Worm (Caenorhabditis elegans) whole organism, late embryonic: ENCODE results near the gene sdf-9.

Source experiments
- C08G9.2 ChIP-seq: sonication (generic microtip); optimal IDR thresholded peaks from 2 replicates; lab custom pipeline; 2016; ENCODE audit warnings: mild to moderate bottlenecking, missing genetic modification characterization, moderate library complexity, missing compliant biosample characterization
- K02D7.2 ChIP-seq: sonication (generic microtip); optimal IDR thresholded peaks from 2 replicates; lab custom pipeline; 2017; ENCODE audit warnings: mild to moderate bottlenecking, missing genetic modification characterization, missing compliant biosample characterization
- K09A11.1 ChIP-seq: sonication (generic microtip); optimal IDR thresholded peaks from 2 replicates; lab custom pipeline; 2017; ENCODE audit warnings: antibody characterized with exemption, mild to moderate bottlenecking, missing genetic modification characterization, missing compliant biosample characterization; ENCODE audit not compliant: insufficient read depth
- T23F11.4 ChIP-seq: fragments of 200-800 bp; sonication (Bioruptor generic); optimal IDR thresholded peaks from 2 replicates; lab custom pipeline; 2018; ENCODE audit warnings: mild to moderate bottlenecking, missing genetic modification characterization, missing compliant biosample characterization
- ama-1 ChIP-seq: fragments of 150-350 bp; optimal IDR thresholded peaks from 2 replicates; lab custom pipeline; 2014
- ceh-14 ChIP-seq: sonication (generic microtip); optimal IDR thresholded peaks from 2 replicates; lab custom pipeline; 2016; ENCODE audit warnings: missing genotype, missing genetic modification characterization, missing compliant biosample characterization
- ceh-18 ChIP-seq: sonication (generic microtip); optimal IDR thresholded peaks from 2 replicates; lab custom pipeline; 2016; ENCODE audit warnings: missing genetic modification characterization, missing compliant biosample characterization
- ceh-2 ChIP-seq: sonication (generic microtip); optimal IDR thresholded peaks from 2 replicates; lab custom pipeline; 2016; ENCODE audit warnings: missing genotype, missing genetic modification characterization, missing compliant biosample characterization
- ceh-31 ChIP-seq: sonication (generic microtip); optimal IDR thresholded peaks from 2 replicates; lab custom pipeline; 2016; ENCODE audit warnings: missing genetic modification characterization, missing compliant biosample characterization
- ceh-34 ChIP-seq: sonication (generic microtip); optimal IDR thresholded peaks from 2 replicates; lab custom pipeline; 2016; ENCODE audit warnings: mild to moderate bottlenecking, missing genetic modification characterization, missing compliant biosample characterization
- ceh-45 ChIP-seq: fragments of 200-800 bp; sonication (Bioruptor generic); IDR thresholded peaks from 2 replicates; pipeline ENCODE4 v1.3.6; 2022; ENCODE audit warnings: missing genetic modification reagents, missing genetic modification characterization, missing compliant biosample characterization
- ceh-9 ChIP-seq: sonication (generic microtip); optimal IDR thresholded peaks from 2 replicates; lab custom pipeline; 2016; ENCODE audit warnings: mild to moderate bottlenecking, missing genetic modification characterization, inconsistent platforms, missing compliant biosample characterization
- dmd-4 ChIP-seq: sonication (generic microtip); optimal IDR thresholded peaks from 2 replicates; lab custom pipeline; 2016; ENCODE audit warnings: borderline replicate concordance, missing genetic modification characterization, missing compliant biosample characterization
- dve-1 ChIP-seq: sonication (generic microtip); optimal IDR thresholded peaks from 2 replicates; lab custom pipeline; 2017; ENCODE audit warnings: antibody characterized with exemption, mild to moderate bottlenecking, missing genetic modification characterization, missing compliant biosample characterization
- elt-2 ChIP-seq: sonication (generic microtip); optimal IDR thresholded peaks from 2 replicates; lab custom pipeline; 2016; ENCODE audit warnings: missing genetic modification reagents, missing genetic modification characterization, missing compliant biosample characterization
- elt-4 ChIP-seq: sonication (generic microtip); optimal IDR thresholded peaks from 2 replicates; lab custom pipeline; 2016; ENCODE audit warnings: missing genetic modification characterization, missing compliant biosample characterization
- ets-4 ChIP-seq: sonication (generic microtip); optimal IDR thresholded peaks from 2 replicates; lab custom pipeline; 2016; ENCODE audit warnings: missing genetic modification characterization, missing compliant biosample characterization
- eyg-1 ChIP-seq: sonication (generic microtip); optimal IDR thresholded peaks from 2 replicates; lab custom pipeline; 2016; ENCODE audit warnings: missing genotype, missing genetic modification characterization, missing compliant biosample characterization
- fax-1 ChIP-seq: sonication (generic microtip); optimal IDR thresholded peaks from 2 replicates; lab custom pipeline; 2016; ENCODE audit warnings: missing genotype, missing genetic modification characterization, missing compliant biosample characterization
- fkh-6 ChIP-seq: sonication (generic microtip); optimal IDR thresholded peaks from 2 replicates; lab custom pipeline; 2016; ENCODE audit warnings: missing genetic modification characterization, missing compliant biosample characterization
- hlh-15 ChIP-seq: sonication (generic microtip); optimal IDR thresholded peaks from 2 replicates; lab custom pipeline; 2016; ENCODE audit warnings: missing genetic modification characterization, missing compliant biosample characterization
- hlh-30 ChIP-seq: sonication (generic microtip); optimal IDR thresholded peaks from 2 replicates; lab custom pipeline; 2017; ENCODE audit warnings: antibody characterized with exemption, missing genetic modification characterization, missing compliant biosample characterization; ENCODE audit not compliant: insufficient read depth
- hlh-8 ChIP-seq: sonication (generic microtip); optimal IDR thresholded peaks from 2 replicates; lab custom pipeline; 2016; ENCODE audit warnings: missing genotype, missing genetic modification characterization, missing compliant biosample characterization
- lim-6 ChIP-seq: sonication (generic microtip); optimal IDR thresholded peaks from 2 replicates; lab custom pipeline; 2016; ENCODE audit warnings: missing genetic modification characterization, missing compliant biosample characterization
- lin-11 ChIP-seq: fragments of 200-800 bp; sonication (Bioruptor generic); optimal IDR thresholded peaks from 2 replicates; lab custom pipeline; 2018; ENCODE audit warnings: mild to moderate bottlenecking, missing genetic modification characterization, missing compliant biosample characterization
- madf-2 ChIP-seq: sonication (generic microtip); optimal IDR thresholded peaks from 2 replicates; lab custom pipeline; 2017; ENCODE audit warnings: missing genetic modification characterization, missing compliant biosample characterization
- mec-3 ChIP-seq: sonication (generic microtip); optimal IDR thresholded peaks from 2 replicates; lab custom pipeline; 2016; ENCODE audit warnings: borderline replicate concordance, missing genetic modification characterization, missing compliant biosample characterization
- nfya-1 ChIP-seq: sonication (generic microtip); optimal IDR thresholded peaks from 2 replicates; lab custom pipeline; 2017; ENCODE audit warnings: missing genetic modification characterization, mild to moderate bottlenecking, missing compliant biosample characterization, antibody characterized with exemption, moderate library complexity
- npax-4 ChIP-seq: sonication (generic microtip); optimal IDR thresholded peaks from 2 replicates; lab custom pipeline; 2016; ENCODE audit warnings: missing genetic modification characterization, missing compliant biosample characterization
- odd-2 ChIP-seq: sonication (generic microtip); optimal IDR thresholded peaks from 2 replicates; lab custom pipeline; 2017; ENCODE audit warnings: antibody characterized with exemption, mild to moderate bottlenecking, missing genetic modification characterization, missing compliant biosample characterization
- pag-3 ChIP-seq: sonication (generic microtip); optimal IDR thresholded peaks from 2 replicates; lab custom pipeline; 2016; ENCODE audit warnings: missing compliant biosample characterization, missing genetic modification characterization, borderline replicate concordance
- pax-1 ChIP-seq: fragments of 150-350 bp; optimal IDR thresholded peaks from 2 replicates; lab custom pipeline; 2014; ENCODE audit warnings: missing biosample characterization, missing genetic modification characterization
- pha-2 ChIP-seq: sonication (generic microtip); optimal IDR thresholded peaks from 2 replicates; lab custom pipeline; 2017; ENCODE audit warnings: mild to moderate bottlenecking, missing genetic modification characterization, missing compliant biosample characterization
- pha-4 ChIP-seq: fragments of 150-350 bp; optimal IDR thresholded peaks from 2 replicates; lab custom pipeline; 2018; ENCODE audit warnings: missing biosample characterization, missing genetic modification reagents, missing genetic modification characterization
- pros-1 ChIP-seq: fragments of 150-350 bp; optimal IDR thresholded peaks from 2 replicates; lab custom pipeline; 2014; ENCODE audit warnings: missing biosample characterization, missing genetic modification reagents, missing genetic modification characterization
- ref-2 ChIP-seq: sonication (generic microtip); optimal IDR thresholded peaks from 2 replicates; lab custom pipeline; 2016; ENCODE audit warnings: missing genetic modification characterization, missing compliant biosample characterization
- sox-2 ChIP-seq: fragments of 200-800 bp; sonication (Bioruptor generic); IDR thresholded peaks from 2 replicates; pipeline ENCODE4 v1.3.6; 2022; ENCODE audit warnings: missing genetic modification reagents, missing genetic modification characterization, missing compliant biosample characterization
- syd-9 ChIP-seq: sonication (generic microtip); optimal IDR thresholded peaks from 2 replicates; lab custom pipeline; 2016; ENCODE audit warnings: mild to moderate bottlenecking, missing genetic modification characterization, moderate library complexity, missing compliant biosample characterization
- tbx-2 ChIP-seq: sonication (generic microtip); optimal IDR thresholded peaks from 2 replicates; lab custom pipeline; 2016; ENCODE audit warnings: missing genetic modification characterization, missing compliant biosample characterization
- unc-42 ChIP-seq: sonication (generic microtip); optimal IDR thresholded peaks from 2 replicates; lab custom pipeline; 2016; ENCODE audit warnings: missing genotype, missing genetic modification characterization, missing compliant biosample characterization
- zip-5 ChIP-seq: sonication (generic microtip); optimal IDR thresholded peaks from 2 replicates; lab custom pipeline; 2016; ENCODE audit warnings: missing genetic modification characterization, missing compliant biosample characterization

Gene sdf-9

DNA sequence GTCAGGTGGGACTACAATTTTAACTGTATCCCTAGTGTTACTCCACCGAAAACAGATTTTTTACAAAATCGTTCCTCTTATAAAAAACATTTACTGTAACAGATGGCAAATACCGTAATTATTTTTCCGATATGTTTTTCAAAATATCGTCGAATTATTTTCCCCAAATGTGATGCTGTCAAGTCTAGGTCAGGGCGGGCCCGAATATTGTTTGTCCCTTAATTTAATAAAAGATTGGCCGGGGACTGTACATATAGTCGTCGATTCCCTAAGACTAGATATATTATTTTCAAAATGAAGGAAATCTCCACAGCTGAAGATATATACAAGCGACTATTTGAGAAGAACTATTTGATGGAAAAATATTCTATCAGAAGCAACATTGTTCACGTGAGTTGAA, at the start of gene sdf-9:
Gene sdf-9 (plus strand): TSS at position 301 of the 400 bp plus-strand sequence.
- TF ChIP-seq K02D7.2 (tag; lab: Kevin White, UChicago) (no peak), ama-1 (no peak), fkh-6 (no peak), ref-2 (no peak), pag-3 (tag; lab: Kevin White, UChicago) (no peak), hlh-30 (tag; lab: Kevin White, UChicago) (no peak), lin-11 (tag; lab: Kevin White, UChicago) (no peak), unc-42 (tag; lab: Kevin White, UChicago) (no peak), ceh-14 (tag; lab: Kevin White, UChicago) (no peak), ets-4 (tag; lab: Kevin White, UChicago) (no peak), ceh-34 (tag; lab: Kevin White, UChicago) (no peak)

DNA sequence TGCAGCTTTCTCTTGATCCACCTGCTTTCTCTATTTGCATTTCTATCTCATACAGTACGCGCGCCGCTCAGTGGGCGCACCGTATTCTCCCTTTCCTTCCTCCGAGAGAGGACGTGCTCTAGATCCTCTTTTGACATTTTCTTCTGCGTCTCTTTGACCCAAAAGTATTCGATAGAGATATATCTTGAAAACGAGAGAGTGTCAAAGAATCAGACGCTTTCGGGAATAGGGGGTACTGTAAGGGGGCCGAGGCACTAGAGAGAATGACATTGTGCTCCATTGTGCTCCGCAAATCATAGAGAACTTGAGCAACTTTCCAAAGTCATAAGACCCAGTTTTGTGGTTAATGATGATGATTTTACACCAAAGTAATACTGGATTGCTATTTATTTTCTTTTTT, 48.9 kb upstream of the sdf-9 start:
- TF ChIP-seq elt-2 (tag; lab: Kevin White, UChicago) (no peak), T23F11.4 (no peak), C08G9.2 (tag; lab: Kevin White, UChicago) (no peak), pha-4 (tag; lab: Kevin White, UChicago) (peak; percentile 89), K09A11.1 (tag; lab: Kevin White, UChicago) (no peak), elt-4 (tag; lab: Kevin White, UChicago) (no peak), ceh-18 (tag; lab: Kevin White, UChicago) (peak; percentile 21), hlh-8 (tag; lab: Kevin White, UChicago) (no peak), odd-2 (no peak), K02D7.2 (tag; lab: Kevin White, UChicago) (no peak), ceh-2 (peak; percentile 21), ceh-9 (tag; lab: Kevin White, UChicago) (no peak), pha-2 (peak; percentile 68), ets-4 (tag; lab: Kevin White, UChicago) (no peak), dve-1 (peak; percentile 24), lin-11 (tag; lab: Kevin White, UChicago) (no peak), ceh-34 (tag; lab: Kevin White, UChicago) (peak; percentile 29), nfya-1 (peak; percentile 67), npax-4 (no peak), ceh-14 (tag; lab: Kevin White, UChicago) (no peak), pax-1 (tag; lab: Kevin White, UChicago) (peak; percentile 72), hlh-15 (tag; lab: Kevin White, UChicago) (no peak), sox-2 (GFP tag; lab: Robert Waterston, UW) (no peak)
- TF ChIP-seq, all 69 proteins: peak for 8

DNA sequence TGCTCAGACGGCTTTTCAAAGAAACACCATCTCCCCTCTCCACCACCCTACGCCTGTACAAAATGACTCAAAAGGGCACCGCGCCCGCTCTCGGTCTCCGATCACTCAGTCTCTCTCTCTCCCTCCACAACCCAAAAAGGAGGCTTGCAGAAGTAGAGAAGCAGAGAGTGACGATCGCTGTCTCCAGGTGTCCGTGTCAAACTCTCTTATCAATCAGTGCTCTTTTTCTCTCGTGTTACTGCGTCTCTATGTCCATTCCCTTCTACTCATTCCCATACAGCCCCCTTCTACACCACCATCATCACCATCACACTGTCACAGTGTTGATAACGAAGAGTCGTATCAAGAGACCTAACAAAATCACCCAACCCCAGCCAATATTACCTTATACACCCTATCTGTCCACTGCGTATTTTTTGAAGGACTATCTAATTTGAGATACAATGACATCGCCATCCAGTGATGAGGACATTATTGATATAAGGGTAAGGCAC, 45.4 kb upstream of the sdf-9 start, which contains the start of gene pha-4:
Gene pha-4 (plus strand): TSS at position 444 of the 494 bp plus-strand sequence.
- TF ChIP-seq sox-2 (GFP tag; lab: Robert Waterston, UW) (no peak), ceh-18 (tag; lab: Kevin White, UChicago) (peak; percentile 9), elt-2 (tag; lab: Kevin White, UChicago) (peak; percentile 82), tbx-2 (tag; lab: Kevin White, UChicago) (peak; percentile 9)

DNA sequence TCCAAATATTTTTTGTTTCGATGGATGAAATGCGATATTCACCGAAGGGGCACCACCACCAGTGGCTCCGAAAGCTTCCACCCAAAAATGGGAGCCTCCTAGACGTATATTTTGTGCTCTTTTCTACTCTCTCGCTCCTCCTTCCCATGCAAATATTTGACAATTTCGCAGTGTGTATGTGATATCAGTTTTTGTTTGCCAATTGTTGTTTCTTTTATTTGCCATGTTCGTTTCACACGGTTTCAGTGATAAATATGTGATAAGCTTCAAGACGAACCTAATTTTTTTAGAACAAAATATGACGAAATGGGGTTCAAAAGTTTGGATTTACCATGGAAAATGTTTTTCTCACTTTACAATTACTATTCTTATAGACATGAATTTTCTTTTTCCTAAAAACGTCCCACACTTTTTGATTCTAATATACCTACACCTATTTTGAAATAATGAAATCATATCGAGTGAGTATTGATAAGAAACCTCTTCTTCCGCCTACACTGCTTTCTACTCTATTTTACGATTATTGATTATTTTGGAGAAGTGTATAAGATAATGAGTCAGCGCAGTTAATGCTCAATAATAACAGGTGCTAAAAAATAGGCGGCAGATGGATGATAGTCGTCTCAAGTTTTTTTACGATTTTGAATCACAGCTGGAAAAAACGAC, 44.0 kb upstream of the sdf-9 start:
- no peak for TF ChIP-seq ceh-2
- TF ChIP-seq ceh-45: no peak
- no peak for TF ChIP-seq pax-1 (tag; lab: Kevin White, UChicago)
- TF ChIP-seq syd-9: no peak
- no peak for TF ChIP-seq ceh-31
- no peak for TF ChIP-seq K02D7.2 (tag; lab: Kevin White, UChicago)
- TF ChIP-seq hlh-8 (tag; lab: Kevin White, UChicago): no peak
- no peak for TF ChIP-seq lim-6
- no peak for TF ChIP-seq pros-1 (tag; lab: Kevin White, UChicago)
- TF ChIP-seq zip-5: no peak
- TF ChIP-seq mec-3 (tag; lab: Kevin White, UChicago): no peak
- no peak for TF ChIP-seq tbx-2 (tag; lab: Kevin White, UChicago)
- no peak for TF ChIP-seq ceh-14 (tag; lab: Kevin White, UChicago)
- TF ChIP-seq npax-4: no peak
- TF ChIP-seq eyg-1 (tag; lab: Kevin White, UChicago): no peak
- no peak for TF ChIP-seq fax-1 (tag; lab: Kevin White, UChicago)
- no peak for TF ChIP-seq dmd-4 (tag; lab: Kevin White, UChicago)
- TF ChIP-seq madf-2 (tag; lab: Kevin White, UChicago): no peak
- TF ChIP-seq, all 69 proteins: peak for 0
